Worm (Caenorhabditis elegans) whole organism, L4/young adult: ENCODE data around the gene srh-298.

Experiments used
- W03F9.2 ChIP-seq: fragments of 150-350 bp; optimal IDR thresholded peaks from 2 replicates; lab custom pipeline; 2014; ENCODE audit warnings: missing biosample characterization, missing genetic modification characterization
- him-1 ChIP-seq: sonication (generic microtip); optimal IDR thresholded peaks from 2 replicates; lab custom pipeline; 2016; ENCODE audit warnings: missing genotype, missing genetic modification reagents, missing genetic modification characterization, missing compliant biosample characterization

ce11 chrV:17831350-17831749, 12.7 kb downstream of the srh-298 start, which contains the start of gene srh-303:
- TF ChIP-seq W03F9.2 (no peak), him-1 (tag; lab: Kevin White, UChicago) (no peak)
